Fruit fly (Drosophila melanogaster): Measurements from ENCODE around the gene Ugt49B2.

dm6 chr3R:21419258-21419657, 19.7 kb upstream of the Ugt49B2 start:
- no peak for TF ChIP-seq CG15336 (GFP tag; IDR thresholded peaks at IDR 0.05)
- TF ChIP-seq OdsH (GFP tag; optimal IDR thresholded peaks at IDR 0.05), result no peak
- no peak for TF ChIP-seq CG6163 (GFP tag; IDR thresholded peaks at IDR 0.05)
- TF ChIP-seq CG6854 (GFP tag; optimal IDR thresholded peaks at IDR 0.05), result no peak
- no peak for TF ChIP-seq Met (GFP tag; optimal IDR thresholded peaks at IDR 0.05)
- TF ChIP-seq CG32006 (GFP tag; optimal IDR thresholded peaks at IDR 0.05), result no peak
- TF ChIP-seq Hr4 (GFP tag; optimal IDR thresholded peaks at IDR 0.05), result no peak
- TF ChIP-seq CG10669 (GFP tag; optimal IDR thresholded peaks at IDR 0.05), result no peak
- no peak for TF ChIP-seq CG16779 (tag; optimal IDR thresholded peaks at IDR 0.05)
- TF ChIP-seq CG11294 (GFP tag; IDR thresholded peaks at IDR 0.05), result no peak
- TF ChIP-seq Ets96B (tag; optimal IDR thresholded peaks at IDR 0.05), result no peak
- no peak for TF ChIP-seq Sox15 (GFP tag; optimal IDR thresholded peaks at IDR 0.05)
- no peak for TF ChIP-seq CG7368 (GFP tag; optimal IDR thresholded peaks at IDR 0.05)
- TF ChIP-seq Ets21C (GFP tag; optimal IDR thresholded peaks at IDR 0.05), result no peak

Data from whole organism, prepupa.